Fruit fly (Drosophila melanogaster) whole organism, embryonic: ENCODE results near the gene CG8564.
A peak's percentile ranks its signal among the peaks of the same experiment; 100 is the strongest.

Source experiments
- CG10431 ChIP-seq: fragments of 200-800 bp; sonication (Bioruptor generic); optimal IDR thresholded peaks from 3 replicates; lab custom pipeline; 2018; ENCODE audit warnings: missing biosample characterization, mild to moderate bottlenecking, missing genetic modification characterization
- CG11398 ChIP-seq: fragments of 200-800 bp; sonication (Bioruptor generic); optimal IDR thresholded peaks from 2 replicates; lab custom pipeline; 2016; ENCODE audit warnings: missing biosample characterization, missing genetic modification characterization
- CG12299 ChIP-seq: fragments of 200-800 bp; sonication (Bioruptor generic); optimal IDR thresholded peaks from 2 replicates; lab custom pipeline; 2018; ENCODE audit warnings: missing biosample characterization, mild to moderate bottlenecking, missing genetic modification characterization
- CG12769 ChIP-seq: fragments of 200-800 bp; sonication (Bioruptor generic); optimal IDR thresholded peaks from 2 replicates; lab custom pipeline; 2019; ENCODE audit warnings: missing biosample characterization, mild to moderate bottlenecking, missing genetic modification characterization, moderate library complexity
- CG14965 ChIP-seq: fragments of 200-800 bp; sonication (Bioruptor generic); optimal IDR thresholded peaks from 2 replicates; lab custom pipeline; 2016; ENCODE audit warnings: missing biosample characterization, missing genetic modification characterization, borderline replicate concordance
- CG15073 ChIP-seq: fragments of 200-800 bp; sonication (Bioruptor generic); optimal IDR thresholded peaks from 2 replicates; lab custom pipeline; 2016; ENCODE audit warnings: missing biosample characterization, missing genetic modification characterization
- CG2678 ChIP-seq: fragments of 200-800 bp; sonication (Bioruptor generic); optimal IDR thresholded peaks from 3 replicates; lab custom pipeline; 2019; ENCODE audit warnings: missing biosample characterization, mild to moderate bottlenecking, missing genetic modification characterization, moderate library complexity
- CG4282 ChIP-seq: fragments of 200-800 bp; sonication (Bioruptor generic); optimal IDR thresholded peaks from 2 replicates; lab custom pipeline; 2016; ENCODE audit warnings: missing biosample characterization, missing genetic modification characterization
- CG6175 ChIP-seq: fragments of 200-800 bp; sonication (Bioruptor generic); IDR thresholded peaks from 3 replicates; pipeline ENCODE4 v1.3.6; 2022; ENCODE audit warnings: missing biosample characterization, missing genetic modification characterization
- CG6272 ChIP-seq: fragments of 200-800 bp; sonication (Bioruptor generic); IDR thresholded peaks from 2 replicates; pipeline ENCODE4 v1.3.6; 2022; ENCODE audit warnings: missing biosample characterization, missing genetic modification characterization
- CG6791 ChIP-seq: fragments of 200-800 bp; sonication (Bioruptor generic); IDR thresholded peaks from 3 replicates; pipeline ENCODE4 v1.3.6; 2022; ENCODE audit warnings: missing biosample characterization, missing genetic modification characterization; ENCODE audit not compliant: partially characterized antibody
- CG7839 ChIP-seq: fragments of 200-800 bp; sonication (Bioruptor generic); optimal IDR thresholded peaks from 3 replicates; lab custom pipeline; 2018; ENCODE audit warnings: missing biosample characterization, mild to moderate bottlenecking, missing genetic modification characterization, moderate library complexity
- CG8478 ChIP-seq: fragments of >200 bp; optimal IDR thresholded peaks from 2 replicates; lab custom pipeline; 2018
- CG9932 ChIP-seq: fragments of 200-800 bp; sonication (Bioruptor generic); IDR thresholded peaks from 2 replicates; pipeline ENCODE4 v1.3.6; 2022; ENCODE audit warnings: missing biosample characterization, missing genetic modification characterization
- CHES-1-like ChIP-seq: fragments of 200-800 bp; sonication (Bioruptor generic); optimal IDR thresholded peaks from 2 replicates; lab custom pipeline; 2016; ENCODE audit warnings: missing biosample characterization, missing genetic modification characterization
- D19B ChIP-seq: fragments of 200-800 bp; sonication (Bioruptor generic); optimal IDR thresholded peaks from 2 replicates; lab custom pipeline; 2017; ENCODE audit warnings: missing biosample characterization, mild to moderate bottlenecking, missing genetic modification characterization
- Dref ChIP-seq: fragments of 200-800 bp; sonication (Bioruptor generic); IDR thresholded peaks from 2 replicates; pipeline ENCODE4 v1.3.6; 2022; ENCODE audit warnings: missing biosample characterization, missing genetic modification characterization
- Drgx ChIP-seq: fragments of 200-800 bp; sonication (Bioruptor generic); IDR thresholded peaks from 2 replicates; pipeline ENCODE4 v1.3.6; 2022; ENCODE audit warnings: missing biosample characterization, missing genetic modification characterization
- HmgZ ChIP-seq: fragments of 200-800 bp; sonication (Bioruptor generic); optimal IDR thresholded peaks from 2 replicates; lab custom pipeline; 2018; ENCODE audit warnings: missing biosample characterization, mild to moderate bottlenecking, missing genetic modification characterization
- Hmr ChIP-seq: fragments of 200-800 bp; sonication (Bioruptor generic); optimal IDR thresholded peaks from 3 replicates; lab custom pipeline; 2017; ENCODE audit warnings: mild to moderate bottlenecking, missing biosample characterization, missing genetic modification reagents, missing genetic modification characterization
- Hr51 ChIP-seq, 2 experiments: fragments of 200-800 bp; sonication (Bioruptor generic); optimal IDR thresholded peaks; 2 replicates in 1 of 2; 3 replicates in 1 of 2; lab custom pipeline; 2016 to 2018; ENCODE audit warnings: missing biosample characterization in 2 of 2, missing genetic modification characterization in 2 of 2, mild to moderate bottlenecking in 1 of 2, moderate library complexity in 1 of 2
- Med ChIP-seq: fragments of 200-800 bp; sonication (Bioruptor generic); peaks from one replicate; lab custom pipeline; 2016; ENCODE audit warnings: missing biosample characterization, missing genetic modification characterization, mild to moderate bottlenecking, inconsistent platforms, moderate library complexity
- Nf-YB ChIP-seq: fragments of 200-800 bp; sonication (Bioruptor generic); optimal IDR thresholded peaks from 3 replicates; lab custom pipeline; 2019; ENCODE audit warnings: missing biosample characterization, mild to moderate bottlenecking, missing genetic modification characterization, moderate library complexity
- NfI ChIP-seq: fragments of 200-800 bp; sonication (Bioruptor generic); optimal IDR thresholded peaks from 3 replicates; lab custom pipeline; 2018; ENCODE audit warnings: missing biosample characterization, mild to moderate bottlenecking, missing genetic modification characterization, moderate library complexity
- Stat92E ChIP-seq, 3 experiments: fragments of >200 bp in 2 of 3; fragments of 200-800 bp in 1 of 3; sonication (Bioruptor generic) in 1 of 3; optimal IDR thresholded peaks; 2 replicates each; lab custom pipeline; 2017 to 2019; ENCODE audit warnings: missing biosample characterization in 3 of 3, missing genetic modification characterization in 3 of 3, mild to moderate bottlenecking in 1 of 3, moderate library complexity in 1 of 3
- cad ChIP-seq: fragments of >200 bp; optimal IDR thresholded peaks from 2 replicates; lab custom pipeline; 2017; ENCODE audit warnings: missing biosample characterization, missing genetic modification characterization
- ci ChIP-seq: fragments of 200-800 bp; sonication (Bioruptor generic); IDR thresholded peaks from 3 replicates; pipeline ENCODE4 v1.3.6; 2022; ENCODE audit warnings: missing biosample characterization, missing genetic modification characterization
- crol ChIP-seq: fragments of 200-800 bp; sonication (Bioruptor generic); IDR thresholded peaks from 2 replicates; pipeline ENCODE4 v1.3.6; 2022; ENCODE audit warnings: missing biosample characterization, missing genetic modification characterization
- disco-r ChIP-seq: fragments of 200-800 bp; sonication (Bioruptor generic); optimal IDR thresholded peaks from 2 replicates; lab custom pipeline; 2016; ENCODE audit warnings: missing biosample characterization, missing genetic modification characterization
- ken ChIP-seq: fragments of 200-800 bp; sonication (Bioruptor generic); IDR thresholded peaks from 3 replicates; pipeline ENCODE4 v1.3.6; 2022; ENCODE audit warnings: missing biosample characterization, missing genetic modification characterization
- lmd ChIP-seq: fragments of 200-800 bp; sonication (Bioruptor generic); IDR thresholded peaks from 2 replicates; pipeline ENCODE4 v1.3.6; 2022; ENCODE audit warnings: missing biosample characterization, missing genetic modification characterization
- onecut ChIP-seq: fragments of 200-800 bp; sonication (Bioruptor generic); IDR thresholded peaks from 2 replicates; pipeline ENCODE4 v1.3.6; 2022; ENCODE audit warnings: missing biosample characterization, missing genetic modification characterization
- pum ChIP-seq: fragments of 200-800 bp; sonication (Bioruptor generic); optimal IDR thresholded peaks from 2 replicates; lab custom pipeline; 2016; ENCODE audit warnings: missing biosample characterization, missing genetic modification characterization
- slbo ChIP-seq: fragments of 200-800 bp; sonication (Bioruptor generic); IDR thresholded peaks from 2 replicates; pipeline ENCODE4 v1.3.6; 2022; ENCODE audit warnings: missing biosample characterization, missing genetic modification characterization
- stc ChIP-seq: fragments of 200-800 bp; sonication (Bioruptor generic); IDR thresholded peaks from 2 replicates; pipeline ENCODE4 v1.3.6; 2022; ENCODE audit warnings: missing biosample characterization, missing genetic modification characterization
- tin ChIP-seq: fragments of 200-800 bp; sonication (Bioruptor generic); optimal IDR thresholded peaks from 3 replicates; lab custom pipeline; 2016; ENCODE audit warnings: missing biosample characterization, missing genetic modification characterization
- zen2 ChIP-seq: fragments of 200-800 bp; sonication (Bioruptor generic); IDR thresholded peaks from 3 replicates; pipeline ENCODE4 v1.3.6; 2022; ENCODE audit warnings: missing biosample characterization, missing genetic modification characterization; ENCODE audit not compliant: partially characterized antibody

Gene CG8564

DNA sequence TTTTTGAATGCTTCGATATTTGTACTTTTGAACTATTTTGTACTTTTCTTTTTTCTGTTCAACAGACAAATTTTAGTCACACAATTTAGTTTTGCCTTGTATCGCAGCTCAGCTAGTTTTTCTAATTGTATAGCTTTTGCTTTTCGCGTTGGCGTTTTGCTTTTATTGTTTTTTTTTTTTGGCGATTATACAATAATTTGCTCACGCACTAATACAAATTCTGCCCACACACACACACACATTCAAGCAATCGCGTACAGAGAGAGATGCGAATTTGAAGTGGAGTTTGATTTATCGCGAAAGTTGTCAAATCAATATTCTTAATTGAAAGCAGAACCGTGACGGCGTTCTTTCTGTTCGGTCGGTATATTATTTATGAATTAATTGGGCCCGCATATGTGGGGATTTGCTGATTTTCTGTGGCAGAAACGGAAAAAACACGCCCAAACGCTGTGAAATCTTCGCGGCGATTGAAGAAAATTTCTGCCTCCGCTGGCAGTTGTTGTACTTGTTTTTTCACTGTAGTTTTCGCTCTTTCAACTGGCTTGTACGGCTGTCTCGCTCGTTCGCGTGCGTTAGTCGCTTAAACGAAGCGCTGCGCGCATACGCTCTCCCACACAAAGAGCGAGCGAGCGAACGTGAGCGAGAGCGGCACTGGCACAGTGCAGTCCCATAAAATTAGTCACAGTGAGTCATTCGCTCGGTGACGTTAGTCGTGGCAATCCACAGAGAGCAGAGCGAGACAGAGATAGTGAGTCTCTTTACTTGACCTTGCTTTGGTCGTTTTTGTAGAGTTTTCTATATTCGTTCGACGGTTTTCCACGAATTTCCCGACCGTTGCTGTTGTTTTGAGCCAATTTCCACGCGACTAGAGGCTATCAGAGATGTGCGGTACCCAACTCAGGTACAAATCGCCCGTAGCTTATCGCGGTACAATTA is 47.3 kb upstream of the CG8564 start, which contains the start of gene Rac2 (continued):
- TF ChIP-seq CG7839: peak; percentile 31
- no peak for TF ChIP-seq Dref (GFP tag; lab: Robert Waterston, UW)
- TF ChIP-seq Nf-YB: peak; percentile 14
- peak; percentile 100 for TF ChIP-seq CG15073
- no peak for TF ChIP-seq CG10431
- peak; percentile 24 for TF ChIP-seq CG2678 (tag; lab: Kevin White, UChicago)
- TF ChIP-seq CHES-1-like (GFP tag; lab: Kevin White, UChicago): peak; percentile 14
- TF ChIP-seq Stat92E (GFP tag; optimal IDR thresholded peaks at IDR 0.05; lab: Kevin White, UChicago): peak in 1 of 3 experiments; percentile 99
- TF ChIP-seq CG6791 (GFP tag; lab: Robert Waterston, UW): peak; percentile 57; the same call in 1 of the 3 replicates
- peak; percentile 19 for TF ChIP-seq HmgZ (tag; lab: Kevin White, UChicago)
- TF ChIP-seq ken (GFP tag; lab: Robert Waterston, UW): 0 out of 3 replicates have a peak, but pooled peaks have one; percentile 4
- TF ChIP-seq CG11398 (GFP tag; lab: Kevin White, UChicago): peak; percentile 22
- 0 out of 2 replicates have a peak, but pooled peaks have one; percentile 10 for TF ChIP-seq lmd
- no peak for TF ChIP-seq CG6272 (GFP tag; lab: Robert Waterston, UW)
- TF ChIP-seq CG6175: no peak
- TF ChIP-seq Hr51 (GFP tag; optimal IDR thresholded peaks at IDR 0.05; lab: Kevin White, UChicago): no peak
- TF ChIP-seq tin (GFP tag; lab: Kevin White, UChicago): no peak
- TF ChIP-seq Drgx: peak; percentile 22
- peak; percentile 13 for TF ChIP-seq NfI (GFP tag; lab: Kevin White, UChicago)
- TF ChIP-seq onecut (GFP tag; lab: Robert Waterston, UW): no peak
- TF ChIP-seq CG14965 (GFP tag; lab: Kevin White, UChicago): no peak
- no peak for TF ChIP-seq CG4282
- no peak; the same call in 1 of the 2 replicates for TF ChIP-seq stc
- 0 out of 2 replicates have a peak, but pooled peaks have one; percentile 33 for TF ChIP-seq slbo (GFP tag; lab: Robert Waterston, UW)
- no peak for TF ChIP-seq pum (GFP tag; lab: Kevin White, UChicago)
- peak; percentile 2 for TF ChIP-seq CG12299 (tag; lab: Kevin White, UChicago)

DNA sequence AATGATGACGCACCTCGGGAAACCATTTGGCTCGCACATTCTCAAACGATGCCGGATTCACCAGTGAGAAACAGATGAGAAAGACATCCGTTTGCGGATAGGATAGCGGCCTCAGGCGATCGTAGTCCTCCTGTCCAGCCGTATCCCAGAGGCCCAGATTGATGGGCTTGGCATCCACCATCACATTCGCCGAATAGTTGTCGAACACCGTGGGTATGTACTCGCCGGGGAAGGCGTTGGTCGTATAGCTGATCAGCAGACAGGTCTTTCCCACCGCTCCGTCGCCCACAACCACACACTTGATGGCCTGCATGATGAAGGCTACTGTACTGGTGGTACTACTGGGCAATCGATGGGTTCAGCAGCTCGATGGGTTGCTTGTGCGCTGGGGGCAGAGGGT is 46.5 kb upstream of the CG8564 start:
- TF ChIP-seq ci (peak; percentile 43; the same call in 1 of the 3 replicates), disco-r (no peak), D19B (peak; percentile 23), CG9932 (GFP tag; lab: Robert Waterston, UW) (0 out of 2 replicates have a peak, but pooled peaks have one; percentile 18), cad (GFP tag; lab: Kevin White, UChicago) (no peak), CG8478 (lab: Kevin White, UChicago) (peak; percentile 22), Med (GFP tag; lab: Kevin White, UChicago) (peak; percentile 74), zen2 (GFP tag; lab: Robert Waterston, UW) (0 out of 3 replicates have a peak, but pooled peaks have one; percentile 51), CG12769 (tag; lab: Kevin White, UChicago) (peak; percentile 4), Hmr (GFP tag; lab: Kevin White, UChicago) (no peak), crol (GFP tag; lab: Robert Waterston, UW) (peak; percentile 41; the same call in 1 of the 2 replicates)
